Fruit fly (Drosophila melanogaster) whole organism, embryonic: ENCODE measurements around the gene CG8892.

Source experiments
- Bteb2 ChIP-seq: fragments of 200-800 bp; sonication (Bioruptor generic); optimal IDR thresholded peaks from 2 replicates; lab custom pipeline; 2016; ENCODE audit warnings: missing biosample characterization, missing genetic modification characterization
- CG1024 ChIP-seq: fragments of 200-800 bp; sonication (Bioruptor generic); IDR thresholded peaks from 2 replicates; pipeline ENCODE4 v1.3.6; 2022; ENCODE audit warnings: missing biosample characterization, missing genetic modification characterization
- CG10321 ChIP-seq: fragments of 200-800 bp; sonication (Bioruptor generic); IDR thresholded peaks from 2 replicates; pipeline ENCODE4 v1.3.6; 2022; ENCODE audit warnings: missing biosample characterization, missing genetic modification characterization
- CG10462 ChIP-seq: fragments of 200-800 bp; sonication (Bioruptor generic); optimal IDR thresholded peaks from 2 replicates; lab custom pipeline; 2016; ENCODE audit warnings: missing biosample characterization, missing genetic modification characterization
- CG11560 ChIP-seq: fragments of 200-800 bp; sonication (Bioruptor generic); IDR thresholded peaks from 3 replicates; pipeline ENCODE4 v1.3.6; 2022; ENCODE audit warnings: missing biosample characterization, missing genetic modification characterization
- CG13775 ChIP-seq: fragments of 200-800 bp; sonication (Bioruptor generic); optimal IDR thresholded peaks from 3 replicates; lab custom pipeline; 2017; ENCODE audit warnings: missing biosample characterization, mild to moderate bottlenecking, missing genetic modification characterization
- CG13894 ChIP-seq: fragments of 200-800 bp; sonication (Bioruptor generic); optimal IDR thresholded peaks from 3 replicates; lab custom pipeline; 2018; ENCODE audit warnings: missing biosample characterization, mild to moderate bottlenecking, missing genetic modification characterization, moderate library complexity
- CG14965 ChIP-seq: fragments of 200-800 bp; sonication (Bioruptor generic); optimal IDR thresholded peaks from 2 replicates; lab custom pipeline; 2016; ENCODE audit warnings: missing biosample characterization, missing genetic modification characterization, borderline replicate concordance
- CG15011 ChIP-seq: fragments of 200-800 bp; sonication (Bioruptor generic); optimal IDR thresholded peaks from 3 replicates; lab custom pipeline; 2018; ENCODE audit warnings: missing biosample characterization, mild to moderate bottlenecking, missing genetic modification characterization
- CG17829 ChIP-seq: fragments of 200-800 bp; optimal IDR thresholded peaks from 2 replicates; lab custom pipeline; 2019; ENCODE audit warnings: missing biosample characterization, mild to moderate bottlenecking, missing genetic modification characterization, moderate library complexity
- CG1832 ChIP-seq: fragments of 200-800 bp; sonication (Bioruptor generic); optimal IDR thresholded peaks from 2 replicates; lab custom pipeline; 2017; ENCODE audit warnings: missing biosample characterization, mild to moderate bottlenecking, missing genetic modification characterization, inconsistent platforms
- CG3838 ChIP-seq: fragments of 200-800 bp; sonication (Bioruptor generic); optimal IDR thresholded peaks from 3 replicates; lab custom pipeline; 2016; ENCODE audit warnings: missing biosample characterization, missing genetic modification characterization
- CG6654 ChIP-seq: fragments of 200-800 bp; sonication (Bioruptor generic); optimal IDR thresholded peaks from 2 replicates; lab custom pipeline; 2017; ENCODE audit warnings: missing biosample characterization, mild to moderate bottlenecking, missing genetic modification characterization
- CG6683 ChIP-seq: fragments of 200-800 bp; sonication (Bioruptor generic); optimal IDR thresholded peaks from 2 replicates; lab custom pipeline; 2017; ENCODE audit warnings: missing biosample characterization, mild to moderate bottlenecking, missing genetic modification characterization, missing genetic modification reagents
- CG7357 ChIP-seq: fragments of 200-800 bp; sonication (Bioruptor generic); IDR thresholded peaks from 3 replicates; pipeline ENCODE4 v1.3.6; 2022; ENCODE audit warnings: missing biosample characterization, missing genetic modification characterization
- CG8388 ChIP-seq: fragments of 200-800 bp; sonication (Bioruptor generic); optimal IDR thresholded peaks from 2 replicates; lab custom pipeline; 2019; ENCODE audit warnings: missing biosample characterization, mild to moderate bottlenecking, missing genetic modification characterization, moderate library complexity
- CTCF ChIP-seq: fragments of 200-800 bp; sonication (Bioruptor generic); optimal IDR thresholded peaks from 2 replicates; lab custom pipeline; 2017; ENCODE audit warnings: missing biosample characterization, mild to moderate bottlenecking, missing genetic modification characterization, moderate library complexity
- Doc2 ChIP-seq: fragments of 200-800 bp; sonication (Bioruptor generic); IDR thresholded peaks from 2 replicates; pipeline ENCODE4 v1.3.6; 2022; ENCODE audit warnings: missing biosample characterization, missing genetic modification characterization
- HLH54F ChIP-seq: fragments of 200-800 bp; sonication (Bioruptor generic); optimal IDR thresholded peaks from 3 replicates; lab custom pipeline; 2016; ENCODE audit warnings: missing biosample characterization, missing genetic modification characterization
- Hr51 ChIP-seq, 2 experiments: fragments of 200-800 bp; sonication (Bioruptor generic); optimal IDR thresholded peaks; 2 replicates in 1 of 2; 3 replicates in 1 of 2; lab custom pipeline; 2016 to 2018; ENCODE audit warnings: missing biosample characterization in 2 of 2, missing genetic modification characterization in 2 of 2, mild to moderate bottlenecking in 1 of 2, moderate library complexity in 1 of 2
- Mes4 ChIP-seq: fragments of 200-800 bp; sonication (Bioruptor generic); optimal IDR thresholded peaks from 2 replicates; lab custom pipeline; 2016; ENCODE audit warnings: missing biosample characterization, missing genetic modification characterization
- Neu2 ChIP-seq: fragments of 200-800 bp; sonication (Bioruptor generic); optimal IDR thresholded peaks from 3 replicates; lab custom pipeline; 2016; ENCODE audit warnings: missing biosample characterization, missing genetic modification characterization, borderline replicate concordance
- Sox100B ChIP-seq: fragments of 200-800 bp; sonication (Bioruptor generic); optimal IDR thresholded peaks from 3 replicates; lab custom pipeline; 2018; ENCODE audit warnings: missing biosample characterization, mild to moderate bottlenecking, missing genetic modification characterization
- Sox102F ChIP-seq: fragments of 200-800 bp; sonication (Bioruptor generic); optimal IDR thresholded peaks from 2 replicates; lab custom pipeline; 2018; ENCODE audit warnings: missing biosample characterization, mild to moderate bottlenecking, missing genetic modification characterization, moderate library complexity
- Sry-β ChIP-seq: fragments of 200-800 bp; sonication (Bioruptor generic); optimal IDR thresholded peaks from 2 replicates; lab custom pipeline; 2018; ENCODE audit warnings: missing biosample characterization, mild to moderate bottlenecking, missing genetic modification characterization, moderate library complexity
- Xrp1 ChIP-seq: fragments of 200-800 bp; sonication (Bioruptor generic); IDR thresholded peaks from 2 replicates; pipeline ENCODE4 v1.3.6; 2022; ENCODE audit warnings: missing biosample characterization, missing genetic modification characterization
- ab ChIP-seq: fragments of 200-800 bp; sonication (Bioruptor generic); optimal IDR thresholded peaks from 2 replicates; lab custom pipeline; 2016; ENCODE audit warnings: missing biosample characterization, missing genetic modification characterization
- cas ChIP-seq: fragments of 200-800 bp; sonication (Bioruptor generic); IDR thresholded peaks from 2 replicates; pipeline ENCODE4 v1.3.6; 2022; ENCODE audit warnings: missing biosample characterization, missing genetic modification characterization
- corto ChIP-seq: fragments of 200-800 bp; sonication (Bioruptor generic); optimal IDR thresholded peaks from 2 replicates; lab custom pipeline; 2016; ENCODE audit warnings: missing biosample characterization, mild to moderate bottlenecking, missing genetic modification characterization, moderate library complexity
- croc ChIP-seq: fragments of 200-800 bp; sonication (Bioruptor generic); conservative IDR thresholded peaks from 3 replicates; pipeline ENCODE4 v1.3.6; 2022; ENCODE audit warnings: missing biosample characterization, missing genetic modification characterization
- cwo ChIP-seq: fragments of 200-800 bp; sonication (Bioruptor generic); optimal IDR thresholded peaks from 3 replicates; lab custom pipeline; 2017; ENCODE audit warnings: missing biosample characterization, missing genetic modification characterization, mild to moderate bottlenecking, moderate library complexity, missing genetic modification reagents
- dimm ChIP-seq: fragments of 200-800 bp; sonication (Bioruptor generic); IDR thresholded peaks from 2 replicates; pipeline ENCODE4 v1.3.6; 2022; ENCODE audit warnings: missing biosample characterization, missing genetic modification characterization
- dysf ChIP-seq: fragments of 200-800 bp; sonication (Bioruptor generic); IDR thresholded peaks from 3 replicates; pipeline ENCODE4 v1.3.6; 2022; ENCODE audit warnings: missing biosample characterization, missing genetic modification characterization
- en ChIP-seq: fragments of 200-800 bp; sonication (Bioruptor generic); optimal IDR thresholded peaks from 2 replicates; lab custom pipeline; 2016; ENCODE audit warnings: missing biosample characterization, missing genetic modification characterization
- gce ChIP-seq: fragments of 200-800 bp; sonication (Bioruptor generic); IDR thresholded peaks from 3 replicates; pipeline ENCODE4 v1.3.6; 2022; ENCODE audit warnings: missing biosample characterization, missing genetic modification characterization
- ham ChIP-seq: fragments of 200-800 bp; sonication (Bioruptor generic); IDR thresholded peaks from 2 replicates; pipeline ENCODE4 v1.3.6; 2022; ENCODE audit warnings: missing biosample characterization, missing genetic modification characterization
- her ChIP-seq: fragments of 200-800 bp; sonication (Bioruptor generic); optimal IDR thresholded peaks from 2 replicates; lab custom pipeline; 2016; ENCODE audit warnings: missing biosample characterization, missing genetic modification characterization
- jigr1 ChIP-seq: fragments of 200-800 bp; sonication (Bioruptor generic); IDR thresholded peaks from 3 replicates; pipeline ENCODE4 v1.3.6; 2022; ENCODE audit warnings: missing biosample characterization, missing genetic modification characterization
- lov ChIP-seq, 2 experiments: fragments of 200-800 bp in 1 of 2; fragments of >200 bp in 1 of 2; sonication (Bioruptor generic) in 1 of 2; IDR thresholded peaks in 1 of 2; optimal IDR thresholded peaks in 1 of 2; 2 replicates in 1 of 2; 3 replicates in 1 of 2; pipeline versions ENCODE4 v1.3.6 to Lab custom; 2017 to 2022; ENCODE audit warnings: missing biosample characterization in 1 of 2, missing genetic modification characterization in 1 of 2
- mam ChIP-seq: fragments of 200-800 bp; sonication (Bioruptor generic); optimal IDR thresholded peaks from 3 replicates; lab custom pipeline; 2016; ENCODE audit warnings: missing biosample characterization, missing genetic modification characterization
- repo ChIP-seq: fragments of 200-800 bp; sonication (Bioruptor generic); optimal IDR thresholded peaks from 2 replicates; lab custom pipeline; 2016; ENCODE audit warnings: missing biosample characterization, missing genetic modification characterization
- sd ChIP-seq: fragments of 200-800 bp; sonication (Bioruptor generic); optimal IDR thresholded peaks from 3 replicates; lab custom pipeline; 2018; ENCODE audit warnings: missing biosample characterization, mild to moderate bottlenecking, missing genetic modification characterization, moderate library complexity
- sens-2 ChIP-seq: fragments of 200-800 bp; sonication (Bioruptor generic); IDR thresholded peaks from 2 replicates; pipeline ENCODE4 v1.3.6; 2022; ENCODE audit warnings: missing biosample characterization, missing genetic modification characterization
- sna ChIP-seq: fragments of 200-800 bp; sonication (Bioruptor generic); IDR thresholded peaks from 2 replicates; pipeline ENCODE4 v1.3.6; 2022; ENCODE audit warnings: missing biosample characterization, missing genetic modification characterization; ENCODE audit not compliant: partially characterized antibody
- sqz ChIP-seq: fragments of 200-800 bp; sonication (Bioruptor generic); optimal IDR thresholded peaks from 3 replicates; lab custom pipeline; 2018; ENCODE audit warnings: missing biosample characterization, mild to moderate bottlenecking, missing genetic modification characterization
- stc ChIP-seq: fragments of 200-800 bp; sonication (Bioruptor generic); IDR thresholded peaks from 2 replicates; pipeline ENCODE4 v1.3.6; 2022; ENCODE audit warnings: missing biosample characterization, missing genetic modification characterization
- sug ChIP-seq: fragments of 200-800 bp; optimal IDR thresholded peaks from 2 replicates; lab custom pipeline; 2019; ENCODE audit warnings: missing biosample characterization, mild to moderate bottlenecking, missing genetic modification characterization, moderate library complexity
- tna ChIP-seq: fragments of 200-800 bp; sonication (Bioruptor generic); IDR thresholded peaks from 2 replicates; pipeline ENCODE4 v1.3.6; 2022; ENCODE audit warnings: missing biosample characterization, missing genetic modification characterization; ENCODE audit not compliant: partially characterized antibody
- trem ChIP-seq: fragments of 200-800 bp; optimal IDR thresholded peaks from 3 replicates; lab custom pipeline; 2019; ENCODE audit warnings: missing biosample characterization, mild to moderate bottlenecking, missing genetic modification characterization, moderate library complexity
- tx ChIP-seq: fragments of 200-800 bp; sonication (Bioruptor generic); optimal IDR thresholded peaks from 2 replicates; lab custom pipeline; 2016; ENCODE audit warnings: missing biosample characterization, missing genetic modification characterization

The CG8892 gene

DNA sequence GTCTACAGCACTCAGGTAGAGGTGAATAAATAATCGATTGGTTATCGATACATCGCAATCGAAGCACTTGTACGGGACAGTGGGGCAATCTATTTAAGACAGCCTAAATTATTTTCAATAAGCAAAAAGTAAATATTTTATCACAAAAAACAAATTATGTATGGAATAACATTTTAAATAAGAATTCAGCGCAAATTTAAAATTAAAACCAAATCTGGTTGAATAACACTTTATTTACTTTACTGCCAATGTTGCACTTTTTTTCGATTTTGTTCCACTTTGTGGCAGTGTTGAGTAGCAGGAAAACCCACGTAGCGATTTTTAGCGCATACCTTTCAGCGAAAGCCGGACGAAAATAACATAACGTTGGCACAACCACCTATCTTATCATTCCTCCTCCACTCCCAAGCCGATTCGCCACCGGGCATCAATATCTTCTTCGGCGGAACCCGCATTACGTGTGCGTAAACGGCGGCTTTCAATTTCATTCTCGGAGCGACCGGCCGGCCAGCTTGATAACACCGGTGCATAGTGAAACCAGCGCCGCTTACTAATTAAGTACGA lies 4.3 kb downstream of the CG8892 start, which contains the start of the genes Gmd and CG3792 (continued):
- peak; percentile 90 for TF ChIP-seq CG6683 (GFP tag; lab: Kevin White, UChicago)
- TF ChIP-seq mam, result peak; percentile 97
- TF ChIP-seq CG10321 (GFP tag; lab: Robert Waterston, UW), result peak; percentile 81
- no peak for TF ChIP-seq CG1832 (GFP tag; lab: Kevin White, UChicago)
- peak; percentile 80 for TF ChIP-seq sna
- TF ChIP-seq tx (GFP tag; lab: Kevin White, UChicago), result peak; percentile 94
- peak; percentile 39 for TF ChIP-seq CG14965
- peak; percentile 91 for TF ChIP-seq CG10462 (GFP tag; lab: Kevin White, UChicago)
- no peak for TF ChIP-seq corto (GFP tag; lab: Kevin White, UChicago)
- peak; percentile 95 for TF ChIP-seq HLH54F (GFP tag; lab: Kevin White, UChicago)
- TF ChIP-seq cwo (GFP tag; lab: Kevin White, UChicago), result peak; percentile 93
- peak; percentile 94 for TF ChIP-seq croc
- TF ChIP-seq CG13775 (GFP tag; lab: Kevin White, UChicago), result peak; percentile 96
- TF ChIP-seq sd (tag; lab: Kevin White, UChicago), result peak; percentile 93
- TF ChIP-seq dysf (GFP tag; lab: Robert Waterston, UW), result peak; percentile 97
- peak; percentile 87 for TF ChIP-seq CG3838
- TF ChIP-seq CG15011 (GFP tag; lab: Kevin White, UChicago), result no peak
- peak; percentile 84 for TF ChIP-seq dimm
- TF ChIP-seq ham (GFP tag; lab: Robert Waterston, UW), result peak; percentile 86; the same call in 1 of the 2 replicates
- peak; percentile 87 for TF ChIP-seq Mes4 (GFP tag; lab: Kevin White, UChicago)
- peak; percentile 89 for TF ChIP-seq en
- TF ChIP-seq Sox100B (GFP tag; lab: Kevin White, UChicago), result no peak
- TF ChIP-seq Doc2 (GFP tag; lab: Robert Waterston, UW), result peak; percentile 82
- peak; percentile 81 for TF ChIP-seq CG6654 (GFP tag; lab: Kevin White, UChicago)
- peak; percentile 86 for TF ChIP-seq repo (GFP tag; lab: Kevin White, UChicago)
- peak; percentile 92 to 94 for TF ChIP-seq Hr51 (GFP tag; optimal IDR thresholded peaks at IDR 0.05; lab: Kevin White, UChicago)
- peak; percentile 95 for TF ChIP-seq CG17829 (tag; lab: Kevin White, UChicago)
- TF ChIP-seq Bteb2 (GFP tag; lab: Kevin White, UChicago), result peak; percentile 94
- peak; percentile 84 for TF ChIP-seq ab (GFP tag; lab: Kevin White, UChicago)
- TF ChIP-seq Xrp1, result peak; percentile 98
- peak; percentile 85; the same call in 2 of the 3 replicates for TF ChIP-seq gce
- peak; percentile 95 for TF ChIP-seq stc (GFP tag; lab: Robert Waterston, UW)
- TF ChIP-seq Sox102F, result peak; percentile 94
- peak; percentile 90 for TF ChIP-seq her (GFP tag; lab: Kevin White, UChicago)
- peak; percentile 94 for TF ChIP-seq trem (tag; lab: Kevin White, UChicago)
- peak; percentile 91 for TF ChIP-seq sqz (GFP tag; lab: Kevin White, UChicago)
- TF ChIP-seq CTCF, result peak; percentile 51
- peak; percentile 95 for TF ChIP-seq CG13894
- TF ChIP-seq sug (tag; lab: Kevin White, UChicago), result peak; percentile 93
- peak; percentile 92 for TF ChIP-seq cas
- TF ChIP-seq jigr1 (GFP tag; lab: Robert Waterston, UW), result peak; percentile 91
- peak; percentile 86 for TF ChIP-seq CG1024
- TF ChIP-seq sens-2 (GFP tag; lab: Robert Waterston, UW), result peak; percentile 84; the same call in 1 of the 2 replicates
- TF ChIP-seq Sry-β (GFP tag; lab: Kevin White, UChicago), result peak; percentile 76
- peak; percentile 82 for TF ChIP-seq CG8388 (GFP tag; lab: Kevin White, UChicago)
- peak; percentile 92 for TF ChIP-seq CG11560 (tag; lab: Robert Waterston, UW)
- TF ChIP-seq CG7357 (GFP tag; lab: Robert Waterston, UW), result peak; percentile 90
- peak; percentile 36 for TF ChIP-seq Neu2 (GFP tag; lab: Kevin White, UChicago)
- TF ChIP-seq tna (GFP tag; lab: Robert Waterston, UW), result peak; percentile 67
- TF ChIP-seq lov (optimal IDR thresholded peaks at IDR 0.05; lab: Kevin White, UChicago), result no peak
- peak; percentile 76; the same call in 2 of the 3 replicates for TF ChIP-seq lov (GFP tag; IDR thresholded peaks at IDR 0.05; lab: Robert Waterston, UW)
